Worm (Caenorhabditis elegans): ENCODE results near the gene T24C12.3.

DNA sequence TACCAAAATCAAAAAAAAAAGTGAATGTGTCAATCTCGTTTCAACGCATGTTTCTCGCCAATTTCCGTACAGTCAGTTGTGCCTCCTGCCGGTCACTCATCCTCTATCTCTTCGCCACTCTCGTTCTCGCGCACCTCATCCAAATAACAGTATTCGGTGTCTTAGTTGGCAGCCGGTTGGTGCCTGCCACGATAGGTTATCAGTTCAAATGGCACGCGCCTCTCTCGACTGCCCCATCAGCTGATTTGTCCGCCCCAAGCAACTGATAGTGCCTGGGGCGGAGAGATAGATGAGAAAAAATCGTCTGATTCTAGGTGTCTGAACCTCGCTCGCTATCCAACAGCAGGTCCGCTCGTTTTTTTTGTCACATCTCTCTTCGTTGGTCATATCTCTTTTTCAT is 11.4 kb upstream of the T24C12.3 start:
- TF ChIP-seq nhr-76 (tag; optimal IDR thresholded peaks at IDR 0.05) (no peak), flh-1 (GFP tag; optimal IDR thresholded peaks at IDR 0.05) (no peak), nhr-12 (tag; optimal IDR thresholded peaks at IDR 0.05) (no peak), pha-4 (tag; optimal IDR thresholded peaks at IDR 0.05) (no peak), snpc-4 (tag; optimal IDR thresholded peaks at IDR 0.05) (no peak)

All from whole organism, mixed stage, embryonic.